Fruit fly (Drosophila melanogaster): ENCODE results near the gene omd.
A peak's percentile ranks its signal among the peaks of the same experiment; 100 is the strongest.

DNA sequence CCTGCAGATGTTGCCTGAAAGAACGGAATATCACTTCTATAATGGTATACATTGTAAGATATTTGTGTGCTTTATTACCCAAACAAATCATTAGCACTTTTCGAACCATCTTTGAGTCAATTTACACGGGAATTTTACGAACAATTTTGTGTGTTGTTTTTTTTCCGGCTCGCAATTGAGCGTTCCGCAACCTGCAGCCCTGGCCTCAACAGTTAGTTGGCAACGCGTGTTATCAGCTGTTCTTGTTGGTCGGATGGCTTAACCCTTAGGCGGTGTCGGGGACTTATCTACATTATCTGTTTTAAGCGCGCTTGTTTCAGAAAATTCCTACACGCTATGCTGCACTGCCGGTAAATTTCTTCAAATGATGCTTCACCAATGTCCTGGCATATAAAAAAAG lies 23.6 kb upstream of the omd start:
- TF ChIP-seq CG14711 (tag; optimal IDR thresholded peaks at IDR 0.05) (peak; percentile 25), toe (GFP tag; optimal IDR thresholded peaks at IDR 0.05) (peak; percentile 21), pad (GFP tag; optimal IDR thresholded peaks at IDR 0.05) (no peak), CG5204 (GFP tag; optimal IDR thresholded peaks at IDR 0.05) (no peak), CG7101 (tag; optimal IDR thresholded peaks at IDR 0.05) (peak; percentile 39), Mnt (GFP tag; optimal IDR thresholded peaks at IDR 0.05) (peak; percentile 8), Clk (GFP tag; optimal IDR thresholded peaks at IDR 0.05) (no peak), Crg-1 (GFP tag; optimal IDR thresholded peaks at IDR 0.05) (no peak)
